Comparison of ENCODE assay signal across 1 fruit fly cellular context in genomic region chr3L:14354285-14355092, dm6.
TF ChIP-seq lines count a peak whose summit lies in the region.

No protein-coding gene starts in this region.

TF ChIP-seq in whole organism, embryonic, 481 proteins besides CTCF, POLR2A, EP300 and RAD21 (continued from another document):
- TF ChIP-seq nau (GFP tag; optimal IDR thresholded peaks at IDR 0.05; lab: Kevin White, UChicago) (no peak), Awh (GFP tag; IDR thresholded peaks at IDR 0.05; lab: Robert Waterston, UW) (no peak), nmo (GFP tag; optimal IDR thresholded peaks at IDR 0.05; lab: Kevin White, UChicago) (no peak), CG7839 (tag; optimal IDR thresholded peaks at IDR 0.05; lab: Kevin White, UChicago) (no peak), CG10366 (GFP tag; IDR thresholded peaks at IDR 0.05; lab: Robert Waterston, UW) (no peak), CG3995 (GFP tag; optimal IDR thresholded peaks at IDR 0.05; lab: Kevin White, UChicago) (no peak), HHEX (GFP tag; optimal IDR thresholded peaks at IDR 0.05; lab: Kevin White, UChicago) (peak; percentile 18), Rfx (GFP tag; IDR thresholded peaks at IDR 0.05; lab: Robert Waterston, UW) (no peak), Ptx1 (GFP tag; IDR thresholded peaks at IDR 0.05; lab: Robert Waterston, UW) (no peak), HLHmδ (GFP tag; optimal IDR thresholded peaks at IDR 0.05; lab: Kevin White, UChicago) (no peak), jing (GFP tag; optimal IDR thresholded peaks at IDR 0.05; lab: Kevin White, UChicago) (no peak), sens (GFP tag; lab: Kevin White, UChicago) (peak; percentile 27), Kr (GFP tag; optimal IDR thresholded peaks at IDR 0.05; lab: Kevin White, UChicago) (no peak), TFAM (GFP tag; optimal IDR thresholded peaks at IDR 0.05; lab: Kevin White, UChicago) (no peak), CG3847 (GFP tag; IDR thresholded peaks at IDR 0.05; lab: Robert Waterston, UW) (no peak), CG8478 (optimal IDR thresholded peaks at IDR 0.05; lab: Kevin White, UChicago) (no peak), CG6254 (GFP tag; optimal IDR thresholded peaks at IDR 0.05; lab: Kevin White, UChicago) (no peak), ind (GFP tag; optimal IDR thresholded peaks at IDR 0.05; lab: Kevin White, UChicago) (no peak), vvl (GFP tag; IDR thresholded peaks at IDR 0.05; lab: Robert Waterston, UW) (0 out of 2 replicates have a peak, but pooled peaks have one; percentile 5), dimm (GFP tag; IDR thresholded peaks at IDR 0.05; lab: Robert Waterston, UW) (no peak), CG3281 (GFP tag; optimal IDR thresholded peaks at IDR 0.05; lab: Kevin White, UChicago) (peak; percentile 37), gro (GFP tag; optimal IDR thresholded peaks at IDR 0.05; lab: Kevin White, UChicago) (no peak), ap (GFP tag; IDR thresholded peaks at IDR 0.05; lab: Robert Waterston, UW) (no peak), CG18619 (GFP tag; optimal IDR thresholded peaks at IDR 0.05; lab: Kevin White, UChicago) (peak; percentile 5), CG9727 (GFP tag; optimal IDR thresholded peaks at IDR 0.05; lab: Kevin White, UChicago) (peak; percentile 3), h (optimal IDR thresholded peaks at IDR 0.05; lab: Kevin White, UChicago) (no peak), Hand (GFP tag; optimal IDR thresholded peaks at IDR 0.05; lab: Kevin White, UChicago) (no peak), klu (GFP tag; IDR thresholded peaks at IDR 0.05; lab: Robert Waterston, UW) (no peak), MESR4 (GFP tag; optimal IDR thresholded peaks at IDR 0.05; lab: Kevin White, UChicago) (no peak), CG34224 (GFP tag; IDR thresholded peaks at IDR 0.05; lab: Robert Waterston, UW; ENCODE audit: partially characterized antibody) (no peak), CG7928 (GFP tag; optimal IDR thresholded peaks at IDR 0.05; lab: Kevin White, UChicago) (no peak), CG1233 (GFP tag; optimal IDR thresholded peaks at IDR 0.05; lab: Kevin White, UChicago) (peak; percentile 38), pita (GFP tag; optimal IDR thresholded peaks at IDR 0.05; lab: Kevin White, UChicago) (no peak), lmd (GFP tag; IDR thresholded peaks at IDR 0.05; lab: Robert Waterston, UW) (no peak), Nf-YB (GFP tag; optimal IDR thresholded peaks at IDR 0.05; lab: Kevin White, UChicago) (no peak), Dp (GFP tag; optimal IDR thresholded peaks at IDR 0.05; lab: Kevin White, UChicago) (no peak), lov (optimal IDR thresholded peaks at IDR 0.05; lab: Kevin White, UChicago) (no peak), lov (GFP tag; IDR thresholded peaks at IDR 0.05; lab: Robert Waterston, UW) (no peak), CG7271 (tag; optimal IDR thresholded peaks at IDR 0.05; lab: Kevin White, UChicago) (no peak), CG12769 (tag; optimal IDR thresholded peaks at IDR 0.05; lab: Kevin White, UChicago) (peak; percentile 3), Atf6 (GFP tag; IDR thresholded peaks at IDR 0.05; lab: Robert Waterston, UW) (no peak), Lpt (GFP tag; optimal IDR thresholded peaks at IDR 0.05; lab: Kevin White, UChicago) (no peak), MBD-R2 (GFP tag; IDR thresholded peaks at IDR 0.05; lab: Robert Waterston, UW) (no peak), Oli (tag; optimal IDR thresholded peaks at IDR 0.05; lab: Kevin White, UChicago) (no peak), CG7556 (GFP tag; optimal IDR thresholded peaks at IDR 0.05; lab: Kevin White, UChicago) (peak; percentile 32), bbx (GFP tag; IDR thresholded peaks at IDR 0.05; lab: Robert Waterston, UW; ENCODE audit: partially characterized antibody) (no peak), CG13287 (GFP tag; IDR thresholded peaks at IDR 0.05; lab: Robert Waterston, UW; ENCODE audit: partially characterized antibody) (no peak), lola (GFP tag; optimal IDR thresholded peaks at IDR 0.05; lab: Kevin White, UChicago) (peak in 1 of 3 experiments; percentile 30), Blimp-1 (GFP tag; optimal IDR thresholded peaks at IDR 0.05; lab: Kevin White, UChicago) (peak; percentile 27), CG13894 (tag; optimal IDR thresholded peaks at IDR 0.05; lab: Kevin White, UChicago) (peak; percentile 66), az2 (GFP tag; optimal IDR thresholded peaks at IDR 0.05; lab: Kevin White, UChicago) (no peak), Drgx (GFP tag; IDR thresholded peaks at IDR 0.05; lab: Robert Waterston, UW) (peak; percentile 40; the same call in 1 of the 2 replicates), bab2 (GFP tag; optimal IDR thresholded peaks at IDR 0.05; lab: Kevin White, UChicago) (no peak), CG13296 (GFP tag; optimal IDR thresholded peaks at IDR 0.05; lab: Kevin White, UChicago) (peak; percentile 15), luna (GFP tag; optimal IDR thresholded peaks at IDR 0.05; lab: Kevin White, UChicago) (no peak), gcm (GFP tag; optimal IDR thresholded peaks at IDR 0.05; lab: Kevin White, UChicago) (peak; percentile 65), hbn (GFP tag; IDR thresholded peaks at IDR 0.05; lab: Robert Waterston, UW; ENCODE audit: partially characterized antibody) (no peak), wek (GFP tag; optimal IDR thresholded peaks at IDR 0.05; lab: Kevin White, UChicago) (no peak), pzg (GFP tag; optimal IDR thresholded peaks at IDR 0.05; lab: Kevin White, UChicago) (no peak), CG11560 (tag; IDR thresholded peaks at IDR 0.05; lab: Robert Waterston, UW) (no peak), NFAT (GFP tag; IDR thresholded peaks at IDR 0.05; lab: Robert Waterston, UW) (no peak), phol (tag; optimal IDR thresholded peaks at IDR 0.05; lab: Kevin White, UChicago) (no peak), Ssrp (tag; optimal IDR thresholded peaks at IDR 0.05; lab: Kevin White, UChicago) (peak; percentile 17), CG6765 (GFP tag; optimal IDR thresholded peaks at IDR 0.05; lab: Kevin White, UChicago) (peak; percentile 11), run (tag; optimal IDR thresholded peaks at IDR 0.05; lab: Kevin White, UChicago) (no peak), Sin3A (optimal IDR thresholded peaks at IDR 0.05; lab: Kevin White, UChicago) (no peak), fd96Cb (tag; optimal IDR thresholded peaks at IDR 0.05; lab: Kevin White, UChicago) (no peak), vfl (GFP tag; optimal IDR thresholded peaks at IDR 0.05; lab: Kevin White, UChicago) (no peak), Hey (tag; optimal IDR thresholded peaks at IDR 0.05; lab: Kevin White, UChicago) (no peak), dmrt99B (tag; optimal IDR thresholded peaks at IDR 0.05; lab: Kevin White, UChicago) (peak; percentile 31), CG12236 (GFP tag; optimal IDR thresholded peaks at IDR 0.05; lab: Kevin White, UChicago) (no peak), NC2α (GFP tag; optimal IDR thresholded peaks at IDR 0.05; lab: Kevin White, UChicago) (no peak), CG10979 (tag; optimal IDR thresholded peaks at IDR 0.05; lab: Kevin White, UChicago) (peak; percentile 9), Fer1 (GFP tag; optimal IDR thresholded peaks at IDR 0.05; lab: Kevin White, UChicago) (peak; percentile 29), CG3407 (GFP tag; optimal IDR thresholded peaks at IDR 0.05; lab: Kevin White, UChicago) (peak; percentile 39), CG7963 (GFP tag; IDR thresholded peaks at IDR 0.05; lab: Robert Waterston, UW; ENCODE audit: partially characterized antibody) (no peak), sqz (GFP tag; optimal IDR thresholded peaks at IDR 0.05; lab: Kevin White, UChicago) (peak; percentile 8), cas (GFP tag; IDR thresholded peaks at IDR 0.05; lab: Robert Waterston, UW) (no peak), ssp (GFP tag; IDR thresholded peaks at IDR 0.05; lab: Robert Waterston, UW) (no peak), twi (tag; optimal IDR thresholded peaks at IDR 0.05; lab: Kevin White, UChicago) (peak; percentile 52), CG33557 (GFP tag; optimal IDR thresholded peaks at IDR 0.05; lab: Kevin White, UChicago) (peak; percentile 62), CG2889 (GFP tag; IDR thresholded peaks at IDR 0.05; lab: Robert Waterston, UW) (no peak), bigmax (GFP tag; optimal IDR thresholded peaks at IDR 0.05; lab: Kevin White, UChicago) (no peak), Tbp (GFP tag; optimal IDR thresholded peaks at IDR 0.05; lab: Kevin White, UChicago) (no peak), Dll (GFP tag; IDR thresholded peaks at IDR 0.05; lab: Robert Waterston, UW; ENCODE audit: partially characterized antibody) (no peak), zf30C (GFP tag; optimal IDR thresholded peaks at IDR 0.05; lab: Kevin White, UChicago) (no peak), ham (GFP tag; IDR thresholded peaks at IDR 0.05; lab: Robert Waterston, UW) (no peak), CG15479 (GFP tag; optimal IDR thresholded peaks at IDR 0.05; lab: Kevin White, UChicago) (no peak), CG10209 (GFP tag; optimal IDR thresholded peaks at IDR 0.05; lab: Kevin White, UChicago) (peak; percentile 29), ftz-f1 (GFP tag; optimal IDR thresholded peaks at IDR 0.05; lab: Kevin White, UChicago) (no peak), CG10462 (GFP tag; optimal IDR thresholded peaks at IDR 0.05; lab: Kevin White, UChicago) (no peak), NfI (GFP tag; optimal IDR thresholded peaks at IDR 0.05; lab: Kevin White, UChicago) (no peak), lab (GFP tag; optimal IDR thresholded peaks at IDR 0.05; lab: Kevin White, UChicago) (peak; percentile 51), inv (GFP tag; IDR thresholded peaks at IDR 0.05; lab: Robert Waterston, UW; ENCODE audit: partially characterized antibody) (no peak), CG4282 (GFP tag; optimal IDR thresholded peaks at IDR 0.05; lab: Kevin White, UChicago) (no peak), CG2875 (GFP tag; optimal IDR thresholded peaks at IDR 0.05; lab: Kevin White, UChicago) (peak; percentile 41), bsh (GFP tag; optimal IDR thresholded peaks at IDR 0.05; lab: Kevin White, UChicago) (peak in 1 of 2 experiments; percentile 24), CG14860 (GFP tag; IDR thresholded peaks at IDR 0.05; lab: Robert Waterston, UW; ENCODE audit: partially characterized antibody) (no peak), CG2199 (GFP tag; IDR thresholded peaks at IDR 0.05; lab: Robert Waterston, UW) (no peak), Lim3 (GFP tag; IDR thresholded peaks at IDR 0.05; lab: Robert Waterston, UW) (no peak), gsb-n (tag; optimal IDR thresholded peaks at IDR 0.05; lab: Kevin White, UChicago) (no peak), pho (GFP tag; optimal IDR thresholded peaks at IDR 0.05; lab: Kevin White, UChicago) (no peak), CG2712 (tag; optimal IDR thresholded peaks at IDR 0.05; lab: Kevin White, UChicago) (peak; percentile 41), B-H2 (GFP tag; optimal IDR thresholded peaks at IDR 0.05; lab: Kevin White, UChicago) (no peak)
